Worm (Caenorhabditis elegans) whole organism, mixed stage, embryonic: ENCODE data around the gene F53B3.3.

Experiments
- sptf-1 ChIP-seq: sonication (generic microtip); optimal IDR thresholded peaks from 2 replicates; lab custom pipeline; 2017; ENCODE audit warnings: mild to moderate bottlenecking, missing genetic modification characterization, moderate library complexity, missing compliant biosample characterization
- unc-39 ChIP-seq: fragments of 150-350 bp; optimal IDR thresholded peaks from 2 replicates; lab custom pipeline; 2014; ENCODE audit warnings: missing biosample characterization, missing genetic modification characterization

DNA sequence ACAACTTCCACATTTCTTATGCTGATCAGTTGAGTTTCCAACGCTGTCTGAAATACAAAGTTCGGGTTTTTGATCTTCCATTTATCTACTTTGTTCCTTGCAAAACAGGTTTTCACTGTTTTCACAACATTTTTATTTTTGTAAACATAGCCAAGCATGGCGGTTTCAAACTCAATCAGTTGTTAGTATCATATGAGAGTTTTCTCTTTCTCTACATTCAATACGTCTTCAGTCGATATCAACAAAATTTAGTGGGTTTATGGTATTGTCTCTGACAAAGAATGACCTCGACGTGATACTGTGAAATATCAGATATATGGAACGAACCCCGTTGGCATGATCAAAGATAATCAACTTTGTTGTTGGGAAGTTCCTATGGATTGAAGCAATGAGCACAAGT, 24.7 kb upstream of the F53B3.3 start:
- TF ChIP-seq unc-39: no peak
- no peak for TF ChIP-seq sptf-1 (tag; lab: Kevin White, UChicago)
